Worm (Caenorhabditis elegans): ENCODE data around the gene Y41E3.8.

Y41E3.8 gene

ce11 chrIV:15049288-15050094 lies 20.7 kb upstream of the Y41E3.8 start:
- no peak for TF ChIP-seq ztf-29 (GFP tag; IDR thresholded peaks at IDR 0.05)
- peak; percentile 37; the same call in 1 of the 2 replicates for TF ChIP-seq flt-1 (GFP tag; IDR thresholded peaks at IDR 0.05)
- TF ChIP-seq ref-1 (GFP tag; conservative IDR thresholded peaks at IDR 0.05) = no peak
- TF ChIP-seq klf-2 (GFP tag; conservative IDR thresholded peaks at IDR 0.05) = 0 out of 2 replicates have a peak, but pooled peaks have one; percentile 29

ce11 chrIV:15046162-15046561 lies 17.4 kb upstream of the Y41E3.8 start:
- TF ChIP-seq ztf-23 (GFP tag; IDR thresholded peaks at IDR 0.05) (no peak), T22C8.4 (GFP tag; IDR thresholded peaks at IDR 0.05) (no peak), med-1 (GFP tag; optimal IDR thresholded peaks at IDR 0.05; ENCODE audit: insufficient read depth) (no peak), klf-2 (GFP tag; conservative IDR thresholded peaks at IDR 0.05) (no peak), flt-1 (GFP tag; IDR thresholded peaks at IDR 0.05) (no peak), cog-1 (tag; optimal IDR thresholded peaks at IDR 0.05) (no peak), ref-1 (GFP tag; conservative IDR thresholded peaks at IDR 0.05) (no peak), ztf-29 (GFP tag; IDR thresholded peaks at IDR 0.05) (no peak), tab-1 (GFP tag; IDR thresholded peaks at IDR 0.05) (no peak)

ce11 chrIV:15042159-15042936 lies 13.6 kb upstream of the Y41E3.8 start:
- TF ChIP-seq ztf-23 (GFP tag; IDR thresholded peaks at IDR 0.05) = no peak
- TF ChIP-seq klf-2 (GFP tag; conservative IDR thresholded peaks at IDR 0.05) = no peak
- TF ChIP-seq ztf-29 (GFP tag; IDR thresholded peaks at IDR 0.05) = no peak

- TF ChIP-seq ref-1 (GFP tag; conservative IDR thresholded peaks at IDR 0.05) = no peak
- no peak for TF ChIP-seq tab-1 (GFP tag; IDR thresholded peaks at IDR 0.05)
Observed at ce11 chrIV:15041124-15041523, 12.3 kb upstream of the Y41E3.8 start.

DNA sequence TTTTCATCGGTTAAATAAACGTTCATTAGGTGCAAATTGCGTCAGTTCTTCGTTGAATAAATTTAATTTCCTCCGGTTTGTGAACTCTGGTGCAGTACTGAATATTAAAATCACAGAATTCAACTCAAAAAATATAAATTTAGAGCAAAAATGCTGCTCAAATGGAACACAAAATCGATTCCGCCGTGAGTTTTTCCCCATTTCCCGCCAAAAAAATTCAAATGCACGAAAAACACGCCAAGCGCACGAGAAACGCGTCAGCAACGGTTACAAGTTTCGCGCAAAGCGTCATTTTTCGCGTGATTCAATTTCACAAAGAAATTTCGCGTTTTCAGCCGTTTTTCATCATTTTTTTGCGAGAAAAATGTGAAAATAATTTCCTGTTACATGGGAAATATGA lies 10.7 kb upstream of the Y41E3.8 start, which contains the start of gene hrpu-1:
Gene hrpu-1, plus strand, starts transcription at position 140 of the 400 bp plus-strand sequence.
- TF ChIP-seq med-1 (GFP tag; optimal IDR thresholded peaks at IDR 0.05; ENCODE audit: insufficient read depth) = no peak
- peak; percentile 27 for TF ChIP-seq cog-1 (tag; optimal IDR thresholded peaks at IDR 0.05)

ce11 chrIV:15038821-15039220 lies 10.0 kb upstream of the Y41E3.8 start:
- TF ChIP-seq flt-1 (GFP tag; IDR thresholded peaks at IDR 0.05) (no peak), med-1 (GFP tag; optimal IDR thresholded peaks at IDR 0.05; ENCODE audit: insufficient read depth) (no peak), tab-1 (GFP tag; IDR thresholded peaks at IDR 0.05) (peak; percentile 25; the same call in 1 of the 2 replicates), T22C8.4 (GFP tag; IDR thresholded peaks at IDR 0.05) (no peak), ztf-29 (GFP tag; IDR thresholded peaks at IDR 0.05) (no peak), klf-2 (GFP tag; conservative IDR thresholded peaks at IDR 0.05) (no peak), cog-1 (tag; optimal IDR thresholded peaks at IDR 0.05) (no peak)

DNA sequence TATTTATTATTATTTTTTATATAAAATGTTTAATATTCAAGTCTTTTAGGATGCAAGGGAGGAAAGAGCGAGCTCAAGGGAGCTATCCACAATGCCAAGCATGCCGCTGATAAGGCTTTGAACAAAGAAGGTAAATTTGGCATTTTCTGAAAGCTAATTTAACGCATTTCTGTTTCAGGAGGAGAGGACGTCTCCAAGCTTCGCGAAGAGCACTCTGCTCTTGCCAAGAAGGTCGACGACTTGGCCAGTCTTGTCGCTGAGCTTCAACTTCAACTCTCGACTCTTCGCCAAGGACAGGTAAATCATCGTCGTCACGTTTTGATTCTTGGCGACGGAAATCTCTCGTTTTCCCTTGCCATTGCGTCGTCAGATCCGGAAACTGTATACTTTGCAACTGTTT lies 8.7 kb upstream of the Y41E3.8 start:
- TF ChIP-seq T22C8.4 (GFP tag; IDR thresholded peaks at IDR 0.05) (no peak), klf-2 (GFP tag; conservative IDR thresholded peaks at IDR 0.05) (no peak), ztf-29 (GFP tag; IDR thresholded peaks at IDR 0.05) (no peak), ref-1 (GFP tag; conservative IDR thresholded peaks at IDR 0.05) (no peak), cog-1 (tag; optimal IDR thresholded peaks at IDR 0.05) (no peak), ztf-23 (GFP tag; IDR thresholded peaks at IDR 0.05) (no peak), med-1 (GFP tag; optimal IDR thresholded peaks at IDR 0.05; ENCODE audit: insufficient read depth) (no peak), flt-1 (GFP tag; IDR thresholded peaks at IDR 0.05) (no peak), tab-1 (GFP tag; IDR thresholded peaks at IDR 0.05) (no peak)

- TF ChIP-seq ref-1 (GFP tag; conservative IDR thresholded peaks at IDR 0.05) = no peak
Observed at ce11 chrIV:15036974-15037373, 8.2 kb upstream of the Y41E3.8 start, which contains the start of gene eef-1B.2. Gene eef-1B.2, plus strand, starts transcription at chrIV:15037331.

ce11 chrIV:15029565-15029964 lies 787 bp upstream of the Y41E3.8 start:
- TF ChIP-seq med-1 (GFP tag; optimal IDR thresholded peaks at IDR 0.05; ENCODE audit: insufficient read depth) = no peak
- TF ChIP-seq ref-1 (GFP tag; conservative IDR thresholded peaks at IDR 0.05) = no peak
- no peak for TF ChIP-seq ztf-29 (GFP tag; IDR thresholded peaks at IDR 0.05)
- no peak for TF ChIP-seq T22C8.4 (GFP tag; IDR thresholded peaks at IDR 0.05)
- TF ChIP-seq flt-1 (GFP tag; IDR thresholded peaks at IDR 0.05) = no peak
- no peak for TF ChIP-seq ztf-23 (GFP tag; IDR thresholded peaks at IDR 0.05)
- TF ChIP-seq tab-1 (GFP tag; IDR thresholded peaks at IDR 0.05) = no peak
- TF ChIP-seq cog-1 (tag; optimal IDR thresholded peaks at IDR 0.05) = no peak
- no peak for TF ChIP-seq klf-2 (GFP tag; conservative IDR thresholded peaks at IDR 0.05)

DNA sequence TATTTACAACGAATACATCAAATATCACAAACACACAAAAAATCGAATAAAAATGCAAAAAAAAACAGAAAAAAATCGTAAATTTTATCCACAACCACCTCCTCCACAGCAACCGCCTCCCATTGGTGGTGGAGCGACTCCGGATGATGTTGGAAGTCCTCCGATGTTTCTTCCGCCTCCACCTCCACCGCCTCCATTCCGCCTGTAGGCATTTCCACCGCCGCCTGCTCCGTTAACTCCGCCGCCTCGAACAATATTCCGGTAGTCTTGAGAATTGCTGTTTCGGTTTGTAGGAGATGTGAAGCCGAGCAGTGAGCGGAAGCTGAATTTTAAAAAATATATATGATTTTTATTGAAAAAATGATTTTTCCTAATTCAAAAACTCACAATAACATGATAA lies 392 bp downstream of the Y41E3.8 start:
- no peak for TF ChIP-seq ztf-23 (GFP tag; IDR thresholded peaks at IDR 0.05)

ce11 chrIV:15027884-15028283 lies 894 bp downstream of the Y41E3.8 start:
- TF ChIP-seq ztf-29 (GFP tag; IDR thresholded peaks at IDR 0.05) (no peak), klf-2 (GFP tag; conservative IDR thresholded peaks at IDR 0.05) (no peak), ztf-23 (GFP tag; IDR thresholded peaks at IDR 0.05) (no peak), med-1 (GFP tag; optimal IDR thresholded peaks at IDR 0.05; ENCODE audit: insufficient read depth) (no peak), ref-1 (GFP tag; conservative IDR thresholded peaks at IDR 0.05) (no peak), tab-1 (GFP tag; IDR thresholded peaks at IDR 0.05) (no peak), T22C8.4 (GFP tag; IDR thresholded peaks at IDR 0.05) (no peak), flt-1 (GFP tag; IDR thresholded peaks at IDR 0.05) (no peak), cog-1 (tag; optimal IDR thresholded peaks at IDR 0.05) (no peak)
